Fruit fly (Drosophila melanogaster) whole organism, embryonic: ENCODE data around the gene pall.

ENCODE experiments used
- Atf6 ChIP-seq: fragments of 200-800 bp; sonication (Bioruptor generic); IDR thresholded peaks from 2 replicates; pipeline ENCODE4 v1.3.6; 2022; ENCODE audit warnings: missing biosample characterization, missing genetic modification characterization
- CG11085 ChIP-seq: fragments of 200-800 bp; sonication (Bioruptor generic); IDR thresholded peaks from 2 replicates; pipeline ENCODE4 v1.3.6; 2022; ENCODE audit warnings: missing biosample characterization, missing genetic modification characterization
- CG11398 ChIP-seq: fragments of 200-800 bp; sonication (Bioruptor generic); optimal IDR thresholded peaks from 2 replicates; lab custom pipeline; 2016; ENCODE audit warnings: missing biosample characterization, missing genetic modification characterization
- CG11560 ChIP-seq: fragments of 200-800 bp; sonication (Bioruptor generic); IDR thresholded peaks from 3 replicates; pipeline ENCODE4 v1.3.6; 2022; ENCODE audit warnings: missing biosample characterization, missing genetic modification characterization
- CG12104 ChIP-seq: fragments of 200-800 bp; sonication (Bioruptor generic); optimal IDR thresholded peaks from 3 replicates; lab custom pipeline; 2016; ENCODE audit warnings: missing biosample characterization, missing genetic modification characterization
- CG13424 ChIP-seq: fragments of 200-800 bp; sonication (Bioruptor generic); optimal IDR thresholded peaks from 2 replicates; lab custom pipeline; 2019; ENCODE audit warnings: missing biosample characterization, mild to moderate bottlenecking, missing genetic modification characterization, moderate library complexity
- CG15073 ChIP-seq: fragments of 200-800 bp; sonication (Bioruptor generic); optimal IDR thresholded peaks from 2 replicates; lab custom pipeline; 2016; ENCODE audit warnings: missing biosample characterization, missing genetic modification characterization
- CG1602 ChIP-seq: fragments of 200-800 bp; sonication (Bioruptor generic); optimal IDR thresholded peaks from 3 replicates; lab custom pipeline; 2016; ENCODE audit warnings: missing biosample characterization, missing genetic modification characterization
- CG1647 ChIP-seq: fragments of 200-800 bp; sonication (Bioruptor generic); optimal IDR thresholded peaks from 3 replicates; lab custom pipeline; 2016; ENCODE audit warnings: missing biosample characterization, missing genetic modification characterization
- CG17186 ChIP-seq: fragments of 200-800 bp; sonication (Bioruptor generic); optimal IDR thresholded peaks from 3 replicates; lab custom pipeline; 2017; ENCODE audit warnings: missing biosample characterization, missing genetic modification reagents, missing genetic modification characterization
- CG17359 ChIP-seq: fragments of 200-800 bp; sonication (Bioruptor generic); optimal IDR thresholded peaks from 3 replicates; lab custom pipeline; 2018; ENCODE audit warnings: missing biosample characterization, mild to moderate bottlenecking, missing genetic modification characterization, moderate library complexity
- CG1832 ChIP-seq: fragments of 200-800 bp; sonication (Bioruptor generic); optimal IDR thresholded peaks from 2 replicates; lab custom pipeline; 2017; ENCODE audit warnings: missing biosample characterization, mild to moderate bottlenecking, missing genetic modification characterization, inconsistent platforms
- CG18476 ChIP-seq: fragments of 200-800 bp; sonication (Bioruptor generic); optimal IDR thresholded peaks from 2 replicates; lab custom pipeline; 2016; ENCODE audit warnings: missing biosample characterization, mild to moderate bottlenecking, missing genetic modification characterization
- CG30431 ChIP-seq: fragments of 200-800 bp; sonication (Bioruptor generic); optimal IDR thresholded peaks from 2 replicates; lab custom pipeline; 2017; ENCODE audit warnings: missing biosample characterization, missing genetic modification characterization
- CG33213 ChIP-seq: fragments of 200-800 bp; sonication (Bioruptor generic); optimal IDR thresholded peaks from 3 replicates; lab custom pipeline; 2016; ENCODE audit warnings: missing biosample characterization, missing genetic modification characterization
- CG4854 ChIP-seq: fragments of 200-800 bp; sonication (Bioruptor generic); optimal IDR thresholded peaks from 2 replicates; lab custom pipeline; 2016; ENCODE audit warnings: missing biosample characterization, missing genetic modification characterization, inconsistent platforms
- Doc3 ChIP-seq: fragments of 200-800 bp; sonication (Bioruptor generic); IDR thresholded peaks from 3 replicates; pipeline ENCODE4 v1.3.6; 2022; ENCODE audit warnings: missing biosample characterization, missing genetic modification characterization; ENCODE audit not compliant: partially characterized antibody
- E2f1 ChIP-seq: fragments of 200-800 bp; sonication (Bioruptor generic); IDR thresholded peaks from 2 replicates; pipeline ENCODE4 v1.3.6; 2022; ENCODE audit warnings: missing biosample characterization, missing genetic modification characterization
- Ets65A ChIP-seq: fragments of 200-800 bp; sonication (Bioruptor generic); peaks from one replicate; lab custom pipeline; 2016; ENCODE audit warnings: missing biosample characterization, missing genetic modification characterization
- HLH4C ChIP-seq: fragments of 200-800 bp; sonication (Bioruptor generic); IDR thresholded peaks from 3 replicates; pipeline ENCODE4 v1.3.6; 2022; ENCODE audit warnings: missing biosample characterization, missing genetic modification characterization; ENCODE audit not compliant: partially characterized antibody
- HLH54F ChIP-seq: fragments of 200-800 bp; sonication (Bioruptor generic); optimal IDR thresholded peaks from 3 replicates; lab custom pipeline; 2016; ENCODE audit warnings: missing biosample characterization, missing genetic modification characterization
- Mad ChIP-seq: fragments of 200-800 bp; sonication (Bioruptor generic); optimal IDR thresholded peaks from 2 replicates; lab custom pipeline; 2016; ENCODE audit warnings: missing biosample characterization, missing genetic modification characterization
- Med ChIP-seq: fragments of 200-800 bp; sonication (Bioruptor generic); peaks from one replicate; lab custom pipeline; 2016; ENCODE audit warnings: missing biosample characterization, missing genetic modification characterization, mild to moderate bottlenecking, inconsistent platforms, moderate library complexity
- NC2β ChIP-seq: fragments of 200-800 bp; sonication (Bioruptor generic); optimal IDR thresholded peaks from 2 replicates; lab custom pipeline; 2016; ENCODE audit warnings: missing biosample characterization, missing genetic modification characterization
- Oaz ChIP-seq: fragments of 200-800 bp; sonication (Bioruptor generic); IDR thresholded peaks from 2 replicates; pipeline ENCODE4 v1.3.6; 2022; ENCODE audit warnings: missing biosample characterization, missing genetic modification characterization
- Ravus ChIP-seq: fragments of 200-800 bp; sonication (Bioruptor generic); IDR thresholded peaks from 2 replicates; pipeline ENCODE4 v1.3.6; 2022; ENCODE audit warnings: missing biosample characterization, missing genetic modification characterization
- Side ChIP-seq: fragments of 200-800 bp; sonication (Bioruptor generic); optimal IDR thresholded peaks from 2 replicates; lab custom pipeline; 2016; ENCODE audit warnings: missing biosample characterization, missing genetic modification characterization
- Sry-β ChIP-seq: fragments of 200-800 bp; sonication (Bioruptor generic); optimal IDR thresholded peaks from 2 replicates; lab custom pipeline; 2018; ENCODE audit warnings: missing biosample characterization, mild to moderate bottlenecking, missing genetic modification characterization, moderate library complexity
- Xbp1 ChIP-seq: fragments of 200-800 bp; sonication (Bioruptor generic); optimal IDR thresholded peaks from 3 replicates; lab custom pipeline; 2016; ENCODE audit warnings: missing biosample characterization, mild to moderate bottlenecking, missing genetic modification characterization
- al ChIP-seq: fragments of 200-800 bp; sonication (Bioruptor generic); IDR thresholded peaks from 2 replicates; pipeline ENCODE4 v1.3.6; 2022; ENCODE audit warnings: missing biosample characterization, missing genetic modification characterization
- amos ChIP-seq: fragments of 200-800 bp; sonication (Bioruptor generic); IDR thresholded peaks from 2 replicates; pipeline ENCODE4 v1.3.6; 2022; ENCODE audit warnings: missing biosample characterization, missing genetic modification characterization; ENCODE audit not compliant: partially characterized antibody
- bowl ChIP-seq: fragments of 200-800 bp; sonication (Bioruptor generic); IDR thresholded peaks from 2 replicates; pipeline ENCODE4 v1.3.6; 2022; ENCODE audit warnings: missing biosample characterization, missing genetic modification characterization
- corto ChIP-seq: fragments of 200-800 bp; sonication (Bioruptor generic); optimal IDR thresholded peaks from 2 replicates; lab custom pipeline; 2016; ENCODE audit warnings: missing biosample characterization, mild to moderate bottlenecking, missing genetic modification characterization, moderate library complexity
- emc ChIP-seq: fragments of 200-800 bp; sonication (Bioruptor generic); optimal IDR thresholded peaks from 2 replicates; lab custom pipeline; 2016; ENCODE audit warnings: missing biosample characterization, missing genetic modification characterization
- esg ChIP-seq: fragments of 200-800 bp; sonication (Bioruptor generic); conservative IDR thresholded peaks from 2 replicates; pipeline ENCODE4 v1.3.6; 2022; ENCODE audit warnings: missing biosample characterization, missing genetic modification characterization
- ken ChIP-seq: fragments of 200-800 bp; sonication (Bioruptor generic); IDR thresholded peaks from 3 replicates; pipeline ENCODE4 v1.3.6; 2022; ENCODE audit warnings: missing biosample characterization, missing genetic modification characterization
- knrl ChIP-seq: fragments of 200-800 bp; sonication (Bioruptor generic); IDR thresholded peaks from 3 replicates; pipeline ENCODE4 v1.3.6; 2022; ENCODE audit warnings: missing biosample characterization, missing genetic modification characterization; ENCODE audit not compliant: partially characterized antibody
- mld ChIP-seq: fragments of 200-800 bp; sonication (Bioruptor generic); IDR thresholded peaks from 3 replicates; pipeline ENCODE4 v1.3.6; 2022; ENCODE audit warnings: missing biosample characterization, missing genetic modification characterization; ENCODE audit not compliant: partially characterized antibody
- nau ChIP-seq: fragments of 200-800 bp; sonication (Bioruptor generic); optimal IDR thresholded peaks from 3 replicates; lab custom pipeline; 2017; ENCODE audit warnings: missing biosample characterization, mild to moderate bottlenecking, missing genetic modification characterization, missing genetic modification reagents
- peb ChIP-seq: fragments of 200-800 bp; sonication (Bioruptor generic); IDR thresholded peaks from 2 replicates; pipeline ENCODE4 v1.3.6; 2022; ENCODE audit warnings: missing biosample characterization, missing genetic modification characterization
- prd ChIP-seq, 3 experiments: fragments of >200 bp in 2 of 3; fragments of 200-800 bp in 1 of 3; sonication (Bioruptor generic) in 1 of 3; optimal IDR thresholded peaks in 2 of 3; IDR thresholded peaks in 1 of 3; 2 replicates in 2 of 3; 3 replicates in 1 of 3; pipeline versions ENCODE4 v1.3.6 to Lab custom; 2017 to 2022; ENCODE audit warnings: missing biosample characterization in 1 of 3, missing genetic modification characterization in 1 of 3
- rib ChIP-seq: fragments of 200-800 bp; sonication (Bioruptor generic); IDR thresholded peaks from 2 replicates; pipeline ENCODE4 v1.3.6; 2022; ENCODE audit warnings: missing biosample characterization, missing genetic modification characterization
- shn ChIP-seq: fragments of 200-800 bp; sonication (Bioruptor generic); optimal IDR thresholded peaks from 3 replicates; lab custom pipeline; 2016; ENCODE audit warnings: missing biosample characterization, missing genetic modification characterization
- sim ChIP-seq: fragments of 200-800 bp; sonication (Bioruptor generic); IDR thresholded peaks from 2 replicates; pipeline ENCODE4 v1.3.6; 2022; ENCODE audit warnings: missing biosample characterization, missing genetic modification characterization
- ttk ChIP-seq: fragments of 200-800 bp; sonication (Bioruptor generic); IDR thresholded peaks from 2 replicates; pipeline ENCODE4 v2.1.2; 2022; ENCODE audit warnings: missing biosample characterization, missing genetic modification characterization
- vnd ChIP-seq: fragments of 200-800 bp; sonication (Bioruptor generic); IDR thresholded peaks from 3 replicates; pipeline ENCODE4 v1.3.6; 2022; ENCODE audit warnings: missing biosample characterization, missing genetic modification characterization; ENCODE audit not compliant: partially characterized antibody
- vvl ChIP-seq: fragments of 200-800 bp; sonication (Bioruptor generic); IDR thresholded peaks from 2 replicates; pipeline ENCODE4 v1.3.6; 2022; ENCODE audit warnings: missing biosample characterization, missing genetic modification characterization
- zen ChIP-seq: fragments of 200-800 bp; sonication (Bioruptor generic); optimal IDR thresholded peaks from 3 replicates; lab custom pipeline; 2018; ENCODE audit warnings: missing biosample characterization, mild to moderate bottlenecking, missing genetic modification characterization, moderate library complexity
- zfh1 ChIP-seq: fragments of 200-800 bp; sonication (Bioruptor generic); IDR thresholded peaks from 3 replicates; pipeline ENCODE4 v1.3.6; 2022; ENCODE audit warnings: missing biosample characterization, missing genetic modification characterization

The pall gene

dm6 chr3L:9441907-9442479 is 45.6 kb downstream of the pall start, which contains the start of the genes Bet3 and Nf-YA (continued):
- TF ChIP-seq mld (GFP tag; lab: Robert Waterston, UW) (peak; percentile 62; the same call in 1 of the 3 replicates), vvl (GFP tag; lab: Robert Waterston, UW) (peak; percentile 68; the same call in 1 of the 2 replicates), CG11560 (tag; lab: Robert Waterston, UW) (no peak), CG17359 (tag; lab: Kevin White, UChicago) (peak; percentile 9), ttk (peak; percentile 38; the same call in 1 of the 2 replicates), zen (tag; lab: Kevin White, UChicago) (peak; percentile 31), CG12104 (peak; percentile 30), rib (peak; percentile 35; the same call in 1 of the 2 replicates), Oaz (GFP tag; lab: Robert Waterston, UW) (no peak), Med (GFP tag; lab: Kevin White, UChicago) (peak; percentile 94), CG30431 (GFP tag; lab: Kevin White, UChicago) (peak; percentile 3), knrl (GFP tag; lab: Robert Waterston, UW) (peak; percentile 90), CG1832 (GFP tag; lab: Kevin White, UChicago) (no peak), Sry-β (GFP tag; lab: Kevin White, UChicago) (no peak), esg (GFP tag; lab: Robert Waterston, UW) (no peak), Ravus (GFP tag; lab: Robert Waterston, UW) (no peak), Xbp1 (GFP tag; lab: Kevin White, UChicago) (peak; percentile 78), CG15073 (no peak), NC2β (GFP tag; lab: Kevin White, UChicago) (peak; percentile 25), CG17186 (GFP tag; lab: Kevin White, UChicago) (peak; percentile 31), emc (GFP tag; lab: Kevin White, UChicago) (no peak), shn (GFP tag; lab: Kevin White, UChicago) (peak; percentile 29), CG13424 (tag; lab: Kevin White, UChicago) (peak; percentile 55), bowl (GFP tag; lab: Robert Waterston, UW) (no peak), HLH54F (GFP tag; lab: Kevin White, UChicago) (peak; percentile 50), CG4854 (GFP tag; lab: Kevin White, UChicago) (peak; percentile 8), Atf6 (0 out of 2 replicates have a peak, but pooled peaks have one; percentile 16), prd (optimal IDR thresholded peaks at IDR 0.05; lab: Kevin White, UChicago) (no peak), prd (GFP tag; IDR thresholded peaks at IDR 0.05; lab: Robert Waterston, UW) (peak; percentile 64; the same call in 2 of the 3 replicates), Side (GFP tag; lab: Kevin White, UChicago) (peak; percentile 8), CG11085 (peak; percentile 57; the same call in 1 of the 2 replicates), corto (no peak), nau (GFP tag; lab: Kevin White, UChicago) (no peak), peb (no peak), ken (GFP tag; lab: Robert Waterston, UW) (peak; percentile 70), CG33213 (GFP tag; lab: Kevin White, UChicago) (peak; percentile 27), Doc3 (GFP tag; lab: Robert Waterston, UW) (peak; percentile 80), E2f1 (GFP tag; lab: Robert Waterston, UW) (peak; percentile 19; the same call in 1 of the 2 replicates), HLH4C (GFP tag; lab: Robert Waterston, UW) (peak; percentile 69), amos (GFP tag; lab: Robert Waterston, UW) (peak; percentile 91), al (GFP tag; lab: Robert Waterston, UW) (peak; percentile 59; the same call in 1 of the 2 replicates), zfh1 (GFP tag; lab: Robert Waterston, UW) (no peak; the same call in 2 of the 3 replicates), vnd (GFP tag; lab: Robert Waterston, UW) (peak; percentile 76), CG1602 (GFP tag; lab: Kevin White, UChicago) (peak; percentile 2), Ets65A (GFP tag; lab: Kevin White, UChicago) (peak; percentile 97), CG11398 (GFP tag; lab: Kevin White, UChicago) (no peak), CG1647 (peak; percentile 26), CG18476 (GFP tag; lab: Kevin White, UChicago) (no peak), Mad (no peak), sim (no peak)
